Worm (Caenorhabditis elegans): ENCODE results near the gene C35A5.4.

- TF ChIP-seq zag-1 (tag; optimal IDR thresholded peaks at IDR 0.05) (no peak), pqm-1 (tag; optimal IDR thresholded peaks at IDR 0.05) (no peak), Y116A8C.19 (tag; optimal IDR thresholded peaks at IDR 0.05; ENCODE audit: borderline replicate concordance) (no peak), nhr-237 (tag; optimal IDR thresholded peaks at IDR 0.05) (no peak), elt-3 (tag; optimal IDR thresholded peaks at IDR 0.05) (no peak), aly-2 (tag; optimal IDR thresholded peaks at IDR 0.05) (no peak), unc-30 (tag; optimal IDR thresholded peaks at IDR 0.05) (no peak), isw-1 (GFP tag; IDR thresholded peaks at IDR 0.05) (no peak), nhr-77 (tag; optimal IDR thresholded peaks at IDR 0.05) (no peak), ceh-88 (GFP tag; IDR thresholded peaks at IDR 0.05) (no peak), snpc-4 (tag; optimal IDR thresholded peaks at IDR 0.05) (no peak), jun-1 (tag; optimal IDR thresholded peaks at IDR 0.05) (no peak)
Measured at ce11 chrV:10469845-10470244, 27.0 kb upstream of the C35A5.4 start.

All from whole organism, L1 larva.